Fruit fly (Drosophila melanogaster) whole organism: ENCODE measurements around the gene sing.

ENCODE experiments used
- CG8478 ChIP-seq: fragments of >200 bp; optimal IDR thresholded peaks from 2 replicates; lab custom pipeline; 2018; ENCODE audit warnings: inconsistent platforms
- usp ChIP-seq: fragments of >200 bp; optimal IDR thresholded peaks from 2 replicates; lab custom pipeline; 2017; ENCODE audit warnings: missing biosample characterization, missing genetic modification characterization, mixed read lengths

DNA sequence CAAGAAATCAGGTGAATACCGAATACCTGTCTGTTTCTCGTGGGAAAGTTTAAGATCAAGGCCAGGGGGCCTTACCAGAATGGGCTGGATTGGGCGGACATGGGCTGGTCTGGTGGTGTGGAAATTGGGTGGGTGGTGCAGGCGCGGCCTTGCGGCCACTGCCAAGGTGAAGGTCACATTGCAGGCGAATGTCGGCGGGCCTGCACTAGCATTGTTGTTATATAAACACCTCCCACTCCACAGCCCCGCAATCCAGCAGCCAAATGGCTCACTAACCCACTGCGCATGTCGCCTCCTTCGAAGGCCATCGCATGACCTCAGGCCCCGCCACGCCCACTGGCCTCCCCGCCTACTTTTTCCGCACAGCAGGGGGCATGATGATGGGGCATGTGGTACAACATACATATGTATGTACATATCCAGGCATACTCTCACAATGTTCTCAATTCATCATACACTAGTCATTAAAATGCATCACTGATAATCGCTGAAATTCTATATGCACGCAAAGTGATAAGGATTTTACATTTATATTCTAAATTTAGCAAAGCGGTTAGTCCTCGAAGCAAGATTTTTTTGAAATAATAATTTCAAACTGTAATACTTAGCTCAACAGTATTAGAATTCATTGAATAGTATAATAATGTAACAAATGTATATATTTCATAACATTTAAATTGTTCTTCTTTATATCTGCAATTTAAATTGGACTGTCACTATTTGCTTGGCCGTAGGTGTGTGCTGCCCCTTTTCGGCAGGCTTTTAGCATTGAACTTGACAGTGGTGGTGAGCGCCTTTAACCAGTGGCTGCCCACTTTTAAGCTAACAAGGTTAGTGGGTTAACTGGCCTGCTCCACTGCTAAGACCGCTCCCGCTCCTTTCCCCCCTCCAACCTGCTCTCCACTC is 17.8 kb downstream of the sing start:
- TF ChIP-seq usp (GFP tag; lab: Kevin White, UChicago): no peak
- no peak for TF ChIP-seq CG8478 (lab: Kevin White, UChicago)
